Worm (Caenorhabditis elegans) whole organism, dauer: ENCODE data around the gene C10B5.3.
"Not testable (repeated sequence)": the region's sequence is repeated elsewhere in the genome, so short reads cannot be mapped to it uniquely, and the experiment has no call there.

Source experiments
- unc-62 ChIP-seq: sonication (generic microtip); optimal IDR thresholded peaks from 2 replicates; lab custom pipeline; 2017; ENCODE audit warnings: missing biosample characterization, missing genetic modification reagents, missing genetic modification characterization

Gene C10B5.3

DNA sequence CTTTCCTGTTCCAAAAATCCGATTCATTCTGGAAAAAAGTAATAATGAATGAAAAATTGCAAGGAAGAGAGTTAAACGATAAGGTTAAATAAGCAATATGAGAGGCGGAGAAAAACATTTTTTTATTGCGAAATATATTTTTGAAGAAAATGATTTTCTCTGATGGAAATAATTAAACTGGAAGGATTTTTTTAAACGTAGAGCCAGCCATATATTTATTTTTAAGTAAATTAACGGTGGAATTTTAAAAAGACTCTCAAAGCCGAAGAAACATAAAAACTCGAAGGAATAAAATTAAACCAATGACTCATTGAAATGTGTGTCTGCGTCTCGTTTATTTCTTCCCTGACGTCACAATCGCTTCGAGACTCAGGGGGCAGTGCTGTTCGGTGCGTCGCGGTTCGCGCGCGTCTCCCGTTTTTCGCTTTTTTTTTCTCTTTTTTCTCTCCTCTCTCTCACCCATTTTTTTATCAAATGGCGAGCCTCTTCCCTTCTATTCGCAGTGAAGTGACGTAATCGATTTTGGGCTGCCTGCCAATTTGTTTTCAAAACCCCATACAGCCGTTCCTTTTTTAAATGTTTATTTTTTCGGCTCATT is 18.2 kb upstream of the C10B5.3 start, which contains the start of gene vps-60:
TSS of gene vps-60 (minus strand) at position 30 of the 598 bp plus-strand sequence.
- no peak for TF ChIP-seq unc-62 (GFP tag; lab: Kevin White, UChicago)

DNA sequence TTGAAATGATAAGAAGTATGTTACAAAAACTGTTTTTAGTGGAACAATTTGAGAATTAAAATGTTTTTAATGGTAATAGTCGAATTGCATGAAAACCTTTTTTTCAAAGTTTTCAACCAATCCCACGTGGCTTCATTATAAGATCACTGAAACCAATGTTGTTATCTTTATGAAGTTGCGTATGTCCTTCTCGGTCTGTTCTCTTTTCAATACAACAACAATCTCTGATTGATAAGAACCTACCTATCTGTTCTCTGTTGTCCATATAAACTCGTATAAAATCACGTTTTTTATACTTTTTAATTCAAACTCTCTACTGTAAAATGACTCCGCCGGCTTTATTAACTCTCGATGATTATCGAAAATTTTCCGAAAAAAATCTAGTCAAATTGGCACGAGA is 15.3 kb upstream of the C10B5.3 start, which contains the start of gene F41E6.5:
TSS of gene F41E6.5 (plus strand) at position 209 of the 400 bp plus-strand sequence.
- no peak for TF ChIP-seq unc-62 (GFP tag; lab: Kevin White, UChicago)

- TF ChIP-seq unc-62 (GFP tag; lab: Kevin White, UChicago) = no peak
Measured at ce11 chrV:8602638-8603037, 14.7 kb upstream of the C10B5.3 start, which contains the start of gene F41E6.15. F41E6.15 (minus strand) TSS chrV:8602738.

DNA sequence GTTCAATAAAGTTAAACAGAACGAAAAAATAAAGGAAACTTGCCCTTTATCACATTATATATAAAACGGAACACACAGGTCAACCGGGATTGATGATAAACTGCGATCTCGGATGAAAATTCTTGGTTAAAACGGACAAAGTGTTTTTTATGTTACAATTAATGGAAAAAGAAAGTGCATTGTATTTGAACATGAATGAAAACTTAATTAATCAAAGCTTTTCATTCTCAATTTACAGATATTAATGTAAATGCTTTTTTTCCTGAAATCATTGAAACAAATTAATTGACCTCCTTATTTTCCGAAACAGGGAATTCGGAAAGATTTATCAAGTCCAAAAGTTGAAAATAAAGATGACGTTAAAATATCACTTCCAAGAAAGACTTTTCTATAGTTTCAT is 13.4 kb upstream of the C10B5.3 start, which contains the start of gene F41E6.8:
TSS of gene F41E6.8 (minus strand) at position 101 of the 400 bp plus-strand sequence.
- TF ChIP-seq unc-62 (GFP tag; lab: Kevin White, UChicago) = no peak

DNA sequence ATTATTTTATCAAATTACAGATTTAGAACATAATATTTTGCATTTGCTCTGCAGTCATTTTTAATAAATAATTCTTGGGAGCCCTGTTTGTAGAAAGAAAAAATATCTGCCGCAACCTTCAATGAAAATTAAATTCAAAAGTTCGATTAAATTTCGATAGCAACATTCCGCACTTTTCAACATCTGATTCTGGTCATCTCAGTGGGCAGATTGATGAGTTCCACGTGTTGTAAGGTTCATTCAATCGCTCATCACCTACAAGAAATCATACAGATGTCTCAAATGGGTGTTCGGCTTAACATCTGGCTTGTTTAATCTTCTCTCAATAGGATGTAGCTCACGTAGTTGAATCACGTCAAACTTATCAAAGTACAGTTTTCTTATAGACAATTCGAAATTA is 12.0 kb upstream of the C10B5.3 start:
- no peak for TF ChIP-seq unc-62 (GFP tag; lab: Kevin White, UChicago)

ce11 chrV:8599192-8599591 is 11.2 kb upstream of the C10B5.3 start, which contains the start of gene F41E6.7:
F41E6.7 (minus strand) TSS chrV:8599292.
- TF ChIP-seq unc-62 (GFP tag; lab: Kevin White, UChicago) = no peak

- no peak for TF ChIP-seq unc-62 (GFP tag; lab: Kevin White, UChicago)
Measured at ce11 chrV:8594105-8594964, 6.4 kb upstream of the C10B5.3 start, which contains the start of gene tag-196. tag-196 (plus strand) TSS chrV:8594914.

DNA sequence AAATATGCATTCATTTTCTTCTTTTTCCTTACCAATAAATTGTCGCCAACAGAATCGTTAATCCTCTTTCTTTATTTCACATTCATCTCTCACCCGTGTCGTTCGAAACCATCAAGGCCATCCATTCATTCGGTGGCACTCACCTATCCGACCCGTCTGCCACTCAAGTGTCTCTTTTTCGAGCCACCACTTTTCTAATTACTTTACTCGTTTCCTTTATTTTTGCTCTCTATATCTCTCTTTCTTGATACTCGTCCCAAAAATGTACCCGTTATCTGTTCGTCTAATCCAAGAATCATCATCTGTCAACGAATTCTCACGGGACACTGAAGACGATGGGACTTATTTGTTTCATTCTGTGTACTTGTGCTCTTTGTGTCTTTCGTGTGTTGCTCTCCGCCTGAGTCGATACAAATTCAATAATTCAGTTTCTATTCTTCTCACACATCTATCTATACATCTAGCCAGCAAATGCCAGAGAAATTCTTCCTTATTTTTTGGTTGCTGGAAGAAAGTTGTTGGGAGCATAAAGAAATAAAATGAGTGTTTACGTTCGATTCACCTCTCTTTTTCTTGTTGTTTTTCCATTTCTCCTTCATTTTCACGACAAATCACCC is 4.8 kb upstream of the C10B5.3 start:
- TF ChIP-seq unc-62 (GFP tag; lab: Kevin White, UChicago) = no peak

DNA sequence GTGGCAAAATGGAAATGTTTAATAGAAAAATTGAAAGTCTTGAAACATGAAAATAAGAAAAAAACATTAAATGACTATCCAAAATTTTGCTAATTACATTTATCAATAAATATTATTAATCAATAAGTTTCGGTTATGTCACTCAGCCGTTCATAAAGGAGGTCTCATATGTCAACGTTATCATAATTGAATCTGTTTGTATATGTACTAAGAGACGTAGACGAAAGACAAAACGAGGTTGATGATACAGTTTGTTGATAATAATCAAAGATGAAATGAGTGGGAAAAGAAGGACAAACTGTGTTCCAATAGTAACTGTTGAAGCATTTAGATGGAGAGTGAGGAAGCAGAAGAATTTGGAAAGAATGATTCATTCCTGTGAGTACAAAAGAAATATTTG is 1.1 kb downstream of the C10B5.3 start:
- no peak for TF ChIP-seq unc-62 (GFP tag; lab: Kevin White, UChicago)

DNA sequence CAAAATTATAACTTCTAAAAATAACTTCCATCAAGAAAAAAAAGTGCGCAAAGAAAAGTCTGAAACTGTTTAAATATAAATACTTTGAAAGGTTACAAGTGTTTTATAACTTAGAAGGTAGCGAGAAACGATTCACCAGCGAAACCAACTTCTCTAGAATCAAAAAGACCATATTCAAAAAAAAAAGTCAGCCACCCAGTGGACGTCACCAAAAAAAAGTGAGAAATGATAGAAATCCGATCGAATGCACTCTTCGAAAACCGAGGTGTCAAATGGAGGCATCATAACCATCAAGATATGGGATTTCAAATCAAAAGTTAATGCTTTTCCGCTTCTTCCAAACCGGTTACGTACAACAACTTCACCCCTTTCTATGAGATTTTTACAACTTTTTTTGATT is 1.5 kb downstream of the C10B5.3 start:
- TF ChIP-seq unc-62 (GFP tag; lab: Kevin White, UChicago) = no peak

DNA sequence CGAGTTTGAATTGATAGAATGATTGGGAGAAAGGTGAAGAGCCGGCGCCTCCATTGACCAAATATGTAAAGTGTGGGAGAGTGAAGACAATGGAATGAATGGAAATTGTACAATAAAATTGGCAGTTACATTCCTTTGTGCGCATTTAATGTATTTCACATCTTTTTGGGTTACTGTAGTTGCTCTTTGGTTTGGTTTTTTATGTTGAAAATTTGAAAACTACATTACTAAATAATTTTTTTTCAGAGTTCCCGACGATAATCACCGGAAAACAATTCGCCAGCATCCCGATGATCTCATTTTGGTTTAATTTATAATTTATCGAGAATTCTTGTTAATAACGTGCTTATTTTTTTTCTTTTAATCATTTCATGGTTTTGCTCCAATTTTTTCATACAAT is 7.0 kb downstream of the C10B5.3 start, which contains the start of gene C10B5.1:
TSS of gene C10B5.1 (plus strand) at position 301 of the 400 bp plus-strand sequence.
- no peak for TF ChIP-seq unc-62 (GFP tag; lab: Kevin White, UChicago)

- TF ChIP-seq unc-62 (GFP tag; lab: Kevin White, UChicago) = not testable (repeated sequence)
Measured at ce11 chrV:8574762-8575161, 13.2 kb downstream of the C10B5.3 start, which contains the start of gene F25G6.1. F25G6.1 (plus strand) TSS chrV:8575062.

- TF ChIP-seq unc-62 (GFP tag; lab: Kevin White, UChicago) = no peak
Measured at ce11 chrV:8569841-8570361, 18.1 kb downstream of the C10B5.3 start, which contains the start of the genes F25G6.9 and symk-1. F25G6.9 (minus strand) TSS chrV:8570000. symk-1 (plus strand) TSS chrV:8570311.

DNA sequence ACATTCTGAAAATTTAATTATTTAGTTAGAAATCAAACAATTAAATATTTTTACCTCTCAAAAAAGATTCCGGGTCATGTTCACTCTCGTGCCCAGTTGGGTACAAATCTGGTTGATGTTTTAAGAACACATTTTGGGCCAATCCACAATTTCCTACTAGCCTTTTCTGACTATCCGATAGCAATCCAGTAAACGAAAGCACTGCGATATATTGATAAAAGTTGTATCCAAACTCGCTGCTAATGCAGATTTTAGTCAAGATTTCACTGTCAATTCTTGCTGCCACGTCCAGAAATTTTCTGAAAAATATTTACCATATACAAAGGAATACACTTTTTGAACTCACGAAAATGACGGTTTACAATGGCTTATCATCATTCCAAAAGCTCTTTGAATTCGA is 18.8 kb downstream of the C10B5.3 start:
- no peak for TF ChIP-seq unc-62 (GFP tag; lab: Kevin White, UChicago)

- no peak for TF ChIP-seq unc-62 (GFP tag; lab: Kevin White, UChicago)
Measured at ce11 chrV:8565075-8565474, 22.9 kb downstream of the C10B5.3 start, which contains the start of gene F25G6.8. F25G6.8 (minus strand) TSS chrV:8565175.
